Worm (Caenorhabditis elegans) whole organism, L3 larva: ENCODE measurements around the gene col-163.
"Not testable (repeated sequence)": the region's sequence is repeated elsewhere in the genome, so short reads cannot be mapped to it uniquely, and the experiment has no call there.

ENCODE experiments used
- ZK546.5 ChIP-seq: sonication (generic microtip); optimal IDR thresholded peaks from 2 replicates; lab custom pipeline; 2017; ENCODE audit warnings: missing biosample characterization, missing genetic modification characterization
- ceh-16 ChIP-seq: sonication (generic microtip); optimal IDR thresholded peaks from 2 replicates; lab custom pipeline; 2017; ENCODE audit warnings: missing biosample characterization, missing genetic modification characterization
- ceh-28 ChIP-seq: fragments of 150-350 bp; optimal IDR thresholded peaks from 2 replicates; lab custom pipeline; 2014; ENCODE audit warnings: missing biosample characterization, missing genetic modification reagents, missing genetic modification characterization
- ceh-82 ChIP-seq: fragments of 150-350 bp; optimal IDR thresholded peaks from 2 replicates; lab custom pipeline; 2014; ENCODE audit warnings: missing biosample characterization, missing genetic modification characterization
- daf-12 ChIP-seq: fragments of 150-350 bp; optimal IDR thresholded peaks from 2 replicates; lab custom pipeline; 2014; ENCODE audit warnings: missing biosample characterization, missing genetic modification reagents, missing genetic modification characterization
- elt-1 ChIP-seq: fragments of 150-350 bp; optimal IDR thresholded peaks from 2 replicates; lab custom pipeline; 2014; ENCODE audit warnings: missing biosample characterization, missing genetic modification characterization
- elt-2 ChIP-seq: sonication (generic microtip); optimal IDR thresholded peaks from 2 replicates; lab custom pipeline; 2016; ENCODE audit warnings: missing genetic modification reagents, mild to moderate bottlenecking, missing genetic modification characterization, missing compliant biosample characterization
- eor-1 ChIP-seq, 2 experiments: fragments of 150-350 bp; optimal IDR thresholded peaks; 2 replicates each; lab custom pipeline; 2014 to 2018; ENCODE audit warnings: missing biosample characterization in 2 of 2, missing genetic modification characterization in 2 of 2
- fkh-10 ChIP-seq: sonication (generic microtip); optimal IDR thresholded peaks from 2 replicates; lab custom pipeline; 2017; ENCODE audit warnings: missing biosample characterization, missing genetic modification reagents, missing genetic modification characterization
- fos-1 ChIP-seq: fragments of 150-350 bp; optimal IDR thresholded peaks from 2 replicates; lab custom pipeline; 2014; ENCODE audit warnings: missing biosample characterization, missing genetic modification characterization
- hmg-11 ChIP-seq: sonication (generic microtip); optimal IDR thresholded peaks from 2 replicates; lab custom pipeline; 2016; ENCODE audit warnings: missing genetic modification characterization, missing compliant biosample characterization
- jun-1 ChIP-seq: fragments of 150-350 bp; optimal IDR thresholded peaks from 2 replicates; lab custom pipeline; 2014; ENCODE audit warnings: missing biosample characterization, missing genetic modification reagents, missing genetic modification characterization
- lin-15B ChIP-seq: fragments of 150-350 bp; optimal IDR thresholded peaks from 2 replicates; lab custom pipeline; 2014; ENCODE audit warnings: missing biosample characterization, missing genetic modification characterization
- lsy-12 ChIP-seq: sonication (generic microtip); optimal IDR thresholded peaks from 2 replicates; lab custom pipeline; 2016; ENCODE audit warnings: mild to moderate bottlenecking, missing genetic modification characterization, missing compliant biosample characterization
- mml-1 ChIP-seq: fragments of 150-350 bp; sonication (generic microtip); optimal IDR thresholded peaks from 3 replicates; lab custom pipeline; 2014; ENCODE audit warnings: missing biosample characterization, missing genetic modification characterization
- nhr-11 ChIP-seq: fragments of 150-350 bp; optimal IDR thresholded peaks from 2 replicates; lab custom pipeline; 2014; ENCODE audit warnings: missing biosample characterization, missing genetic modification characterization
- nhr-12 ChIP-seq: fragments of 150-350 bp; optimal IDR thresholded peaks from 2 replicates; lab custom pipeline; 2014; ENCODE audit warnings: missing biosample characterization, missing genetic modification characterization
- nhr-23 ChIP-seq: fragments of 150-350 bp; optimal IDR thresholded peaks from 2 replicates; lab custom pipeline; 2014; ENCODE audit warnings: missing biosample characterization, missing genetic modification reagents, missing genetic modification characterization
- nhr-237 ChIP-seq: fragments of 150-350 bp; optimal IDR thresholded peaks from 2 replicates; lab custom pipeline; 2014; ENCODE audit warnings: missing biosample characterization, missing genetic modification characterization
- nhr-25 ChIP-seq: sonication (generic microtip); optimal IDR thresholded peaks from 2 replicates; lab custom pipeline; 2017; ENCODE audit warnings: missing biosample characterization, missing genetic modification characterization
- nhr-28 ChIP-seq: fragments of 150-350 bp; optimal IDR thresholded peaks from 2 replicates; lab custom pipeline; 2014; ENCODE audit warnings: missing biosample characterization, missing genetic modification characterization
- nhr-43 ChIP-seq: sonication (generic microtip); optimal IDR thresholded peaks from 2 replicates; lab custom pipeline; 2016; ENCODE audit warnings: mild to moderate bottlenecking, missing genetic modification characterization, missing compliant biosample characterization; ENCODE audit not compliant: poor library complexity, severe bottlenecking
- nhr-76 ChIP-seq: fragments of 150-350 bp; sonication (generic microtip); optimal IDR thresholded peaks from 5 replicates; lab custom pipeline; 2014; ENCODE audit warnings: missing biosample characterization, missing genetic modification characterization
- nhr-77 ChIP-seq: fragments of 150-350 bp; optimal IDR thresholded peaks from 2 replicates; lab custom pipeline; 2014; ENCODE audit warnings: missing biosample characterization, missing genetic modification characterization
- pha-4 ChIP-seq: fragments of 150-350 bp; optimal IDR thresholded peaks from 2 replicates; lab custom pipeline; 2014; ENCODE audit warnings: missing biosample characterization, missing genetic modification reagents, missing genetic modification characterization
- pqm-1 ChIP-seq: fragments of 150-350 bp; optimal IDR thresholded peaks from 2 replicates; lab custom pipeline; 2017; ENCODE audit warnings: missing biosample characterization, missing genetic modification characterization, inconsistent platforms
- sea-2 ChIP-seq: fragments of 150-350 bp; sonication (generic microtip); optimal IDR thresholded peaks from 4 replicates; lab custom pipeline; 2014; ENCODE audit warnings: missing biosample characterization, missing genetic modification reagents, missing genetic modification characterization
- tbx-2 ChIP-seq: sonication (generic microtip); optimal IDR thresholded peaks from 2 replicates; lab custom pipeline; 2016; ENCODE audit warnings: mild to moderate bottlenecking, missing genetic modification characterization, missing compliant biosample characterization
- unc-62 ChIP-seq: fragments of 150-350 bp; sonication (generic microtip); optimal IDR thresholded peaks from 4 replicates; lab custom pipeline; 2014; ENCODE audit warnings: missing biosample characterization, missing genetic modification reagents, missing genetic modification characterization
- zag-1 ChIP-seq: fragments of 150-350 bp; optimal IDR thresholded peaks from 2 replicates; lab custom pipeline; 2014; ENCODE audit warnings: missing biosample characterization, missing genetic modification characterization
- ztf-11 ChIP-seq: fragments of 150-350 bp; optimal IDR thresholded peaks from 2 replicates; lab custom pipeline; 2014; ENCODE audit warnings: missing biosample characterization, missing genetic modification characterization

Gene col-163

DNA sequence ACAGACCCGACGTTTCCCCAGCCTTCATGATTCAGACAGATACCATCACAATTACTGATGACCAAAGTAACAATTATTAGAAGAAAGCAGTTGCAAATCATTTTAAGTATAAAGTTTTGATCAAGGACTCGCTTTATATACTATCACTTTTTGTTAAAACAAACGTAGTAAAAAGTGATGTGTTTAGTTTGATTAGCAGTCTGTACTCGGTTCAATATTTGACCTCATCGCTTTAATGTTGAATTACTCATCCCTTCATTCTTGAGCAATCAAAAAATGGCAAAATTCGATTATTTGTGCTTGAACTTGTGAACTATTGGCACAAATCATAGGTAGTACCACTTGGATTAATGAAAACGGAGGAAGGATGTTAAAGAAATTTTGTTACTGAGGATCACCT is 41.6 kb upstream of the col-163 start, which contains the start of gene abf-4:
TSS of gene abf-4 (minus strand) at position 101 of the 400 bp plus-strand sequence.
- no peak for TF ChIP-seq fos-1 (tag; lab: Kevin White, UChicago)
- TF ChIP-seq jun-1 (tag; lab: Kevin White, UChicago) = no peak
- no peak for TF ChIP-seq tbx-2 (tag; lab: Kevin White, UChicago)
- no peak for TF ChIP-seq lsy-12
- no peak for TF ChIP-seq eor-1 (tag; optimal IDR thresholded peaks at IDR 0.05; lab: Kevin White, UChicago)
- TF ChIP-seq nhr-25 = no peak
- no peak for TF ChIP-seq lin-15B (tag; lab: Kevin White, UChicago)
- TF ChIP-seq zag-1 (tag; lab: Kevin White, UChicago) = no peak
- TF ChIP-seq ztf-11 = no peak
- TF ChIP-seq pha-4 (tag; lab: Kevin White, UChicago) = no peak
- TF ChIP-seq nhr-76 (tag; lab: Kevin White, UChicago) = no peak
- no peak for TF ChIP-seq nhr-12 (tag; lab: Kevin White, UChicago)
- no peak for TF ChIP-seq nhr-23 (tag; lab: Kevin White, UChicago)
- no peak for TF ChIP-seq elt-1
- TF ChIP-seq, all 47 proteins: peak for 0

DNA sequence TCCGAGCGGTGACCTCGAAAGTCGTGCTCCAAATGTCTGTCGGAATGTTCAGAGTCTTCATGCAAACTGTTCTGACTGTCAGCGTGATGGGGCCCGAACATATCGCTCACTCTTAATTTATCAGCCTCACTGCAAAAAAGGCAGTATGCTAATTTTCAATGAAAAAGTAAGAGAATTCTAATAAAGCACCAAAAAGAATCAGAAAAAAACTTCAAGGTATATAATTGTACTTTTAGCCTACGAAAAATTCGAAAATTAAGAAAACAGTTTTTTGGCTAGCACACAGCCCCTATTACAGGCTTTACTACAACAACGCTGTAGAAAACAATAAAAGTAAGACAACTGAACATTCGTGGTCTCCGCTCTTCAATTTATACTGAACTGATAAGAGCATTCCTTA is 38.1 kb upstream of the col-163 start, which contains the start of gene F26F2.1:
TSS of gene F26F2.1 (minus strand) at position 101 of the 400 bp plus-strand sequence.
- TF ChIP-seq fkh-10 = no peak
- no peak for TF ChIP-seq nhr-28 (tag; lab: Kevin White, UChicago)
- no peak for TF ChIP-seq eor-1 (tag; optimal IDR thresholded peaks at IDR 0.05; lab: Kevin White, UChicago)
- TF ChIP-seq daf-12 (tag; lab: Kevin White, UChicago) = no peak
- TF ChIP-seq nhr-11 = no peak
- TF ChIP-seq lin-15B (tag; lab: Kevin White, UChicago) = no peak
- TF ChIP-seq nhr-237 = no peak
- TF ChIP-seq ZK546.5 (tag; lab: Kevin White, UChicago) = no peak
- TF ChIP-seq nhr-77 (tag; lab: Kevin White, UChicago) = no peak
- no peak for TF ChIP-seq pqm-1
- TF ChIP-seq nhr-12 (tag; lab: Kevin White, UChicago) = no peak
- no peak for TF ChIP-seq elt-1
- no peak for TF ChIP-seq nhr-43
- TF ChIP-seq tbx-2 (tag; lab: Kevin White, UChicago) = no peak
- no peak for TF ChIP-seq nhr-76 (tag; lab: Kevin White, UChicago)
- TF ChIP-seq unc-62 = no peak
- TF ChIP-seq jun-1 (tag; lab: Kevin White, UChicago) = no peak

DNA sequence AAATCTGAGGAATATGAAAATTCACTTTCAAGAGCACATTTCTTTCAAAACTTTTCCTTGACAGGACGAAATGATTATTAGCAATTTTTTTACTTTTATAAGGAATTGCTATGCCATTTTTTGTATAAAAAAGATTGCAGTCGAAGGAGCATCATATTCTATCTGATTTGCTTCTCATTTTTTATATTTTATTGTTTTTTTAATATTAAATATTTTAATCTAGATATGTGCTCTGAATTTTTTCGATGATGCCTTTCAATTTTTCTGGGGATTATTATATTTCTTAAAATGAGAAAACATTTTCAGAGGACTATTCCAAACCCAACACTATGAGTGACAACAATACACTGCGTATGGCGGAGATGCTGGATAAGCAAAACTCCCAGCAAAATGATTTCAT is 35.8 kb upstream of the col-163 start, which contains the start of gene F26F2.13:
TSS of gene F26F2.13 (plus strand) at position 301 of the 400 bp plus-strand sequence.
- TF ChIP-seq daf-12, zag-1, ceh-82 (tag; lab: Kevin White, UChicago): not testable (repeated sequence)
- TF ChIP-seq, all 47 proteins: peak for 0; not testable (repeated sequence) for 47

DNA sequence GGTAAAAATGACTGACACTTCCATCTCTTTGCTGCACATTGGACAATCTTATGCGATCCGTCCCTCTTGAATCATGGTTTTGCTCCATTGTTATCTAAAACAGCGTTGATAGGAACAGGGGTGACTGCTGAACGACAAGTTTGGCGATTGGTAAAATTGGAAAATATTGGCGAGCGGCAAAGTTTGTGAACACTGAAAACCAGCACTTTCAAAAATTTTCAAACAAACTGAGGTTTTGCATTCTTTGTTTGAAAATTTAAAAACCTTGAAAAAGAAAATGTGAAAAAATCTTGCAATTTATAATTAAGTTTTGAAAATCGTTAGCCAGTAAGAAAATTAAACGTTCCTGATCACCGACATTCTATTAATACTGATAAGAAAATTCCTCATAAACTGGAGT is 33.4 kb upstream of the col-163 start, which contains the start of gene F26F2.3:
TSS of gene F26F2.3 (minus strand) at position 101 of the 400 bp plus-strand sequence.
- TF ChIP-seq nhr-43 (no peak), sea-2 (GFP tag; lab: Kevin White, UChicago) (no peak), ceh-28 (tag; lab: Kevin White, UChicago) (no peak), tbx-2 (tag; lab: Kevin White, UChicago) (no peak), elt-2 (tag; lab: Kevin White, UChicago) (no peak), fos-1 (tag; lab: Kevin White, UChicago) (no peak), zag-1 (tag; lab: Kevin White, UChicago) (no peak), jun-1 (tag; lab: Kevin White, UChicago) (no peak), mml-1 (tag; lab: Kevin White, UChicago) (no peak)

DNA sequence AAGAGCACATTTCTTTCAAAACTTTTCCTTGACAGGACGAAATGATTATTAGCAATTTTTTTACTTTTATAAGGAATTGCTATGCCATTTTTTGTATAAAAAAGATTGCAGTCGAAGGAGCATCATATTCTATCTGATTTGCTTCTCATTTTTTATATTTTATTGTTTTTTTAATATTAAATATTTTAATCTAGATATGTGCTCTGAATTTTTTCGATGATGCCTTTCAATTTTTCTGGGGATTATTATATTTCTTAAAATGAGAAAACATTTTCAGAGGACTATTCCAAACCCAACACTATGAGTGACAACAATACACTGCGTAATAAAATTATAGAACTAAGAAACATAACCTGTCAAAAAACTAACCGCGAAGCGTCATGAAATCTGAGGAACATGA is 30.9 kb upstream of the col-163 start, which contains the start of gene F26F2.4:
TSS of gene F26F2.4 (plus strand) at position 301 of the 400 bp plus-strand sequence.
- TF ChIP-seq lsy-12; hmg-11 (tag; lab: Kevin White, UChicago); lin-15B (tag; lab: Kevin White, UChicago): not testable (repeated sequence)

DNA sequence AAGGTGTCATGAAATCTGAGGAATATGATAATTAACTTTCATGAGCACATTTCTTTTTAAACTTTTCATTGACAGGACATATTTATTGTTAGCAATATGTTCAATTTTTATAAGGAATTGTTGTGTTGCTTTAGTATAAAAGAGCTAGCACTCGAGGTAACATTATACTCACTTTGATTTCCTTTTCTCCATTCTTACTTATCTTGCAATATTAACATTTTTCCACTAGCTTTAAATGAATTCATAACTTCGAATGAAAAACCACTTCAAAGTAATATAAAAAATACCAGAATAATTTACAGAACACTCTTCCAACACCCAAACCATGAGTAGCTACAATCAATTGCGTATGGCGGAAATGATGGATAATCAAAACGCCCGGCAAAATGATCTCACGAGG is 26.5 kb upstream of the col-163 start, which contains the start of gene F26F2.5:
TSS of gene F26F2.5 (plus strand) at position 301 of the 400 bp plus-strand sequence.
- no peak for TF ChIP-seq nhr-12 (tag; lab: Kevin White, UChicago)
- no peak for TF ChIP-seq ceh-16
